Worm (Caenorhabditis elegans) whole organism, L3 larva: ENCODE data around the gene zig-6.

Experiments
- mdl-1 ChIP-seq: fragments of 150-350 bp; optimal IDR thresholded peaks from 2 replicates; lab custom pipeline; 2014; ENCODE audit warnings: missing biosample characterization, missing genetic modification characterization
- nhr-76 ChIP-seq: fragments of 150-350 bp; sonication (generic microtip); optimal IDR thresholded peaks from 5 replicates; lab custom pipeline; 2014; ENCODE audit warnings: missing biosample characterization, missing genetic modification characterization
- snpc-4 ChIP-seq: fragments of 150-350 bp; optimal IDR thresholded peaks from 2 replicates; lab custom pipeline; 2014; ENCODE audit warnings: missing biosample characterization, missing genetic modification characterization

DNA sequence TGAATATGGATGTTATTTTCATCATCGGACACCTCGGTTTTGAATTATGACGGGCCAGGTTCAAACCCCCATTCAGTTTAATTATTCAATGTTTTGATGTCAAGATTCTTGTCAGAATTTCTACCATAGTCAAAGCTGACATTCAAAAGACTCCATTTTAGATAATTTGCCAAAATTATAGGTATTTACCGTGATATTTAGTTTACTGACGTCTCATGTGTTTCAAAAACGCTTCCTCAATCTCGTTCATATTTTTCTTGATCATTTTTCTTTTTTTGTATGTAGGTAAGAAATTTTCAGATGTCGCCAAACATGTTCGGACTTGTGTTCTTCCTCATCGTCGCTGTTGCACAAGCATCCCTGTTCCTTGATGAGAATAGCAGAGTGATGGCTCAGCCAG is 26.1 kb downstream of the zig-6 start, which contains the start of gene EGAP5.1:
- TF ChIP-seq snpc-4, result no peak
- no peak for TF ChIP-seq nhr-76 (tag; lab: Kevin White, UChicago)
- no peak for TF ChIP-seq mdl-1 (tag; lab: Kevin White, UChicago)
